Worm (Caenorhabditis elegans) whole organism, L3 larva: ENCODE measurements around the gene C45B11.8.

Experiments used
- ZK546.5 ChIP-seq: sonication (generic microtip); optimal IDR thresholded peaks from 2 replicates; lab custom pipeline; 2017; ENCODE audit warnings: missing biosample characterization, missing genetic modification characterization
- ceh-82 ChIP-seq: fragments of 150-350 bp; optimal IDR thresholded peaks from 2 replicates; lab custom pipeline; 2014; ENCODE audit warnings: missing biosample characterization, missing genetic modification characterization
- jun-1 ChIP-seq: fragments of 150-350 bp; optimal IDR thresholded peaks from 2 replicates; lab custom pipeline; 2014; ENCODE audit warnings: missing biosample characterization, missing genetic modification reagents, missing genetic modification characterization
- mdl-1 ChIP-seq: fragments of 150-350 bp; optimal IDR thresholded peaks from 2 replicates; lab custom pipeline; 2014; ENCODE audit warnings: missing biosample characterization, missing genetic modification characterization
- nhr-11 ChIP-seq: fragments of 150-350 bp; optimal IDR thresholded peaks from 2 replicates; lab custom pipeline; 2014; ENCODE audit warnings: missing biosample characterization, missing genetic modification characterization
- nhr-12 ChIP-seq: fragments of 150-350 bp; optimal IDR thresholded peaks from 2 replicates; lab custom pipeline; 2014; ENCODE audit warnings: missing biosample characterization, missing genetic modification characterization
- nhr-25 ChIP-seq: sonication (generic microtip); optimal IDR thresholded peaks from 2 replicates; lab custom pipeline; 2017; ENCODE audit warnings: missing biosample characterization, missing genetic modification characterization
- sea-2 ChIP-seq: fragments of 150-350 bp; sonication (generic microtip); optimal IDR thresholded peaks from 4 replicates; lab custom pipeline; 2014; ENCODE audit warnings: missing biosample characterization, missing genetic modification reagents, missing genetic modification characterization
- snpc-4 ChIP-seq: fragments of 150-350 bp; optimal IDR thresholded peaks from 2 replicates; lab custom pipeline; 2014; ENCODE audit warnings: missing biosample characterization, missing genetic modification characterization
- unc-39 ChIP-seq: sonication (generic microtip); optimal IDR thresholded peaks from 4 replicates; lab custom pipeline; 2017; ENCODE audit warnings: missing biosample characterization, missing genetic modification characterization
- unc-62 ChIP-seq: fragments of 150-350 bp; sonication (generic microtip); optimal IDR thresholded peaks from 4 replicates; lab custom pipeline; 2014; ENCODE audit warnings: missing biosample characterization, missing genetic modification reagents, missing genetic modification characterization

ce11 chrV:11027740-11028139 is 12.8 kb upstream of the C45B11.8 start:
- no peak for TF ChIP-seq nhr-25 (tag; lab: Kevin White, UChicago)
- TF ChIP-seq unc-39 (tag; lab: Kevin White, UChicago) = no peak
- TF ChIP-seq jun-1 (tag; lab: Kevin White, UChicago) = no peak
- TF ChIP-seq nhr-11 = no peak
- TF ChIP-seq unc-62 = no peak
- TF ChIP-seq snpc-4 (tag; lab: Kevin White, UChicago) = no peak
- TF ChIP-seq nhr-12 (tag; lab: Kevin White, UChicago) = no peak
- TF ChIP-seq mdl-1 (tag; lab: Kevin White, UChicago) = no peak
- TF ChIP-seq ZK546.5 (tag; lab: Kevin White, UChicago) = no peak
- TF ChIP-seq sea-2 (GFP tag; lab: Kevin White, UChicago) = no peak
- TF ChIP-seq ceh-82 (tag; lab: Kevin White, UChicago) = no peak
